Worm (Caenorhabditis elegans): Measurements from ENCODE around the gene W03B1.5.

Gene W03B1.5

DNA sequence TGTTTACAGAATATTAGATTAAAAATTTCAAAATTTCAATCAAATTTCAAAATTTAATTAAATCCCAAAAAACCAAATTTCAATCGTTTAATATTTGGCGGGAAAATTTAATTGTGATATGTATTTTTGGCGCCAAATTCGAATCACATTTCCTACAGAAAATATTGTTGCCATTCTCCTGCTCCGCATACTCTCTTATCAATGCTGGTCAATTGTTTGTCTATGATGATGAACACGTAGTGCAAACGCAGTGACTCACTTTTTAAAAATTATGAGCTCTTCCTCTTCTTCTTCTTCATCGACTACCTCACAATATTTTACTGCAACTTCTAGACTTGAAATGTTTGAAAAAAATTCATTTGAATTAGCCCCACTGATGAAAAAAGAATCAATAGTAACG, 21.8 kb upstream of the W03B1.5 start, which contains the start of gene trpl-2:
Gene trpl-2 (plus strand): TSS at position 210 of the 400 bp plus-strand sequence.
- TF ChIP-seq ztf-23 (GFP tag; IDR thresholded peaks at IDR 0.05): no peak
- no peak for TF ChIP-seq tab-1 (GFP tag; IDR thresholded peaks at IDR 0.05)
- no peak for TF ChIP-seq klf-2 (GFP tag; conservative IDR thresholded peaks at IDR 0.05)
- no peak for TF ChIP-seq med-1 (GFP tag; optimal IDR thresholded peaks at IDR 0.05; ENCODE audit: insufficient read depth)
- no peak for TF ChIP-seq ref-1 (GFP tag; conservative IDR thresholded peaks at IDR 0.05)

DNA sequence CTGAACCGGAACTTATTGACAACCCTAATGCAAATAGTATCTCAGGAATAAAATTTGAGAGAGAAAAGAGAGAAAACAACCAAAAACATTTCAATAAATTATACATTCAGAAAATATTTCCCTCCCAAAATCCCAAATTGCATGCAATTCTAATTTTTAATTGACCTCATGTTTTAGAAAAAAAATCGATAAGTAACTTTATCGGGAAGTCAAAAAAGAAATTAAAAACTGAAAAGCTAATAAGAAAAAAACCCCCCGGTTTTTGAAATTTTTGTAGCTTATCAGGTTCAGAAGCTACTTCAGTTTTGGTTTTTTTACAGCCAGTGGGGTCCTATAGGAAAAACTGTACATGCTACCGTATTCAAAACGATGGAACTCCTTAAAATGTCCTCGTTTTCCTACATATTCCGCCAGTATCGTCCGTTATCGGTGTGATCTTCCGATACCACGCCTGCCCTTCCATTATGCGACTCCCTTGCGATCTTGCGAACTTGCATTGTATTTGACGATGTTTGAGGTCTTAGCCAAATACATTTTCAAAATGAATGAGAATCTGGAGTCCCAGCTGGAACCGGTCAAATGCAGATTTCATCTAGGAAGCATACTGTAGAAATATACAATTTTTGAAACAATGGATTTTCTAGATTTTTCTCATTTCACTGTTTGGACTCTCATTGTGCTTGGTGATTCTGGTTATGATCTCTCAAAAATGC, 12.0 kb upstream of the W03B1.5 start, which contains the start of the genes W03B1.3 and oac-51:
Gene W03B1.3 (minus strand): TSS at position 101 of the 713 bp plus-strand sequence.
Gene oac-51 (plus strand): TSS at position 663 of the 713 bp plus-strand sequence.
- TF ChIP-seq med-1 (GFP tag; optimal IDR thresholded peaks at IDR 0.05; ENCODE audit: insufficient read depth): no peak
- no peak for TF ChIP-seq ztf-29 (GFP tag; IDR thresholded peaks at IDR 0.05)
- no peak for TF ChIP-seq ztf-23 (GFP tag; IDR thresholded peaks at IDR 0.05)
- no peak for TF ChIP-seq klf-2 (GFP tag; conservative IDR thresholded peaks at IDR 0.05)
- TF ChIP-seq cog-1 (tag; optimal IDR thresholded peaks at IDR 0.05): no peak
- TF ChIP-seq T22C8.4 (GFP tag; IDR thresholded peaks at IDR 0.05): no peak

DNA sequence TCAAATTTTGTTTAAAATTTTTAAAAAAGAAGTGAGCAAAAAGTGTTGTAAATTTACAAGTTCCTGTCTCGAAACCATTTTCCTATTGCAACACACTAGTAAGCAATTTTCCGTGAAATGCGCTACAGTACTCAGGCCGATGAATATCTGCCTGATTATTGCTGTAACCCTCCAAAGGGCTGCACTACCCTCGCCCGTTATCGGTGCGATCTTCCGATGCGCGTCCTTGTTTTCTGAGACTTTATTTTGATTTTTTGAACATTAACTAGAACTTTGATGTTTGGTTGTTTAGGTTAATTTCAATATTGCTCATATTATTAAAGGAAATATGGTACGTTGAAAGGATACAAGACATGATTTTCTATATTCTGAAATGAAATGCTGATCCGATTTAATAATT, 10.0 kb upstream of the W03B1.5 start:
- no peak for TF ChIP-seq T22C8.4 (GFP tag; IDR thresholded peaks at IDR 0.05)
- TF ChIP-seq flt-1 (GFP tag; IDR thresholded peaks at IDR 0.05): no peak
- no peak for TF ChIP-seq ztf-29 (GFP tag; IDR thresholded peaks at IDR 0.05)
- no peak for TF ChIP-seq ref-1 (GFP tag; conservative IDR thresholded peaks at IDR 0.05)
- no peak for TF ChIP-seq klf-2 (GFP tag; conservative IDR thresholded peaks at IDR 0.05)
- no peak for TF ChIP-seq med-1 (GFP tag; optimal IDR thresholded peaks at IDR 0.05; ENCODE audit: insufficient read depth)
- TF ChIP-seq cog-1 (tag; optimal IDR thresholded peaks at IDR 0.05): no peak
- no peak for TF ChIP-seq tab-1 (GFP tag; IDR thresholded peaks at IDR 0.05)
- no peak for TF ChIP-seq ztf-23 (GFP tag; IDR thresholded peaks at IDR 0.05)

DNA sequence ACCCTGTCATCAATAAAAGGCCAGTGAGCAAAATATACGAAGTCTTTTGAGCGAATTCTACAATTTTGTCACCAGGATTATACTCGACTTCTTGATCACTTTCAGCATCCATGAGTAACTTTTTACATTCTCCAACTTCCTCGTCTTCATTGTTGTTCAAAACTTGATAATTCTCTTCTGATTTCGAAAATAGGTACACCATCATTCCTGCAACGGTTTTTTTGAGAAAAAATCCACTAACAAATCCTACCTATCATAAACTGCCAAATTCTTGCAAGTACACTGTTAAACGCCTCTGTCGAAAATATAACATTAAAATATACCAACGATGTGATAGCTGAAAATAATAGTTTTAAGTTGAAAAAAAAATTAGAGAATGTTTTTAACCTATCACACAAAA, 3.4 kb upstream of the W03B1.5 start:
- TF ChIP-seq ztf-29 (GFP tag; IDR thresholded peaks at IDR 0.05) (no peak), T22C8.4 (GFP tag; IDR thresholded peaks at IDR 0.05) (no peak), flt-1 (GFP tag; IDR thresholded peaks at IDR 0.05) (no peak), ztf-23 (GFP tag; IDR thresholded peaks at IDR 0.05) (no peak), cog-1 (tag; optimal IDR thresholded peaks at IDR 0.05) (no peak), tab-1 (GFP tag; IDR thresholded peaks at IDR 0.05) (no peak), klf-2 (GFP tag; conservative IDR thresholded peaks at IDR 0.05) (no peak), med-1 (GFP tag; optimal IDR thresholded peaks at IDR 0.05; ENCODE audit: insufficient read depth) (no peak), ref-1 (GFP tag; conservative IDR thresholded peaks at IDR 0.05) (no peak)

DNA sequence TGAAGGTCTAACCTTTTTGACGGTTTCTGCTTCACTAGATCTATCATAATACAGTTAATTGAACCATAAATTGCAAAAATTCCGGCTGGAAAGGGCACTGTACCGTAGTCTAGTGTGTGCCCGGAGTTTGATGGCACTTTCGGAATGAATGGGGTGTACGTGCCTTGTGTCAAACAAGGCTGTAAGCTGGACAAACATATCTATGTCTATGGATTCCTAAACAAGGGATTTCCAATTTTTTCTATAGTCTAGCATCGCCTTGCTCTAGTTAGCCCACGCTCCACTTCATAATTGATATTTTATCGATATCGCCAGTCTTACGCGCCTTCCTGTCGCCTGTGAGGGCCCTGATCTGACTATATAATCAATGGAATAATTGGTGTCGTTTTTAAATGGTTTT, 1.7 kb upstream of the W03B1.5 start, which contains the start of gene oac-52:
Gene oac-52 (minus strand): TSS at position 101 of the 400 bp plus-strand sequence.
- TF ChIP-seq cog-1 (tag; optimal IDR thresholded peaks at IDR 0.05) (no peak), med-1 (GFP tag; optimal IDR thresholded peaks at IDR 0.05; ENCODE audit: insufficient read depth) (no peak), T22C8.4 (GFP tag; IDR thresholded peaks at IDR 0.05) (no peak), ztf-23 (GFP tag; IDR thresholded peaks at IDR 0.05) (no peak), ztf-29 (GFP tag; IDR thresholded peaks at IDR 0.05) (no peak), flt-1 (GFP tag; IDR thresholded peaks at IDR 0.05) (no peak), klf-2 (GFP tag; conservative IDR thresholded peaks at IDR 0.05) (no peak), ref-1 (GFP tag; conservative IDR thresholded peaks at IDR 0.05) (no peak), tab-1 (GFP tag; IDR thresholded peaks at IDR 0.05) (no peak)

DNA sequence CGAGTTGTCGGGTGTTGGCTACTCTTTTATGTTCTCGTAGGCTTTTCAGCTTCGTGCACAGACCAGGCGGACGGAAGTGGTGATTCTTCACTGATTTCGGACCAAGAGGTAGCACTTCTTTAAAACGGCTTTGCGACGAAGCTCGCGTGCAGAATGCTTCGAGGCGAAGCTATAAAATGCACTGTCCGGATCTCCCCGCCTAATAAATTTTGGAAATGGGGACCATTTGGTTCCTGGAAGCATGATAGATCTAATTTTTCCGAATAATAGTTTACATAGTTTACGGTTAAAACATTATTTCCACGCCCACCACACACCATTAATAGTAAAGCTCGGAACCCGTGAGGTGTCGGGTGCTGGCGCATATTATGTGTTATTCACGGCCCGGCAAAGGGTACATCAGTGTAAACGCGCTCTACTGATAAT, 655 bp upstream of the W03B1.5 start:
- TF ChIP-seq ref-1 (GFP tag; conservative IDR thresholded peaks at IDR 0.05) (no peak), klf-2 (GFP tag; conservative IDR thresholded peaks at IDR 0.05) (no peak)

DNA sequence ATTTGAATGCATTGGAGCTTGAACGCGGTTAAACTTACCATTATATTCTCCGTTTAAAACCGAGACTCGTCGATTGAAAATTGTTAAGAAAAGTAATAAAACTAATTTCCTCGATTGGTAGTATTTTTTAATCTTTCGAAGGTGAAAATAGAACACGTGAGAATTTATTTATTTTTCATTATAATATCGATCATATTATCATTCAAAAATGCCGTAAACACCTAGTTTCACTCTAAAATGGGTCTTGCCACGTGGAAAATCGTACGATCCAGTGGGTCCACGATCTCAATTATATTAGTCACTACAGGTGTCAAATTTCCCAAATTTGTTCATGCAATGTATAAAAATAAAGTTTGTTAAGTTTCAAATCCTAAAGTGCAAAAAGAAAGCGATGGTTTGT, 8.6 kb downstream of the W03B1.5 start, which contains the start of gene W03B1.9:
Gene W03B1.9 (minus strand): TSS at position 101 of the 400 bp plus-strand sequence.
- no peak for TF ChIP-seq tab-1 (GFP tag; IDR thresholded peaks at IDR 0.05)
- TF ChIP-seq cog-1 (tag; optimal IDR thresholded peaks at IDR 0.05): no peak

DNA sequence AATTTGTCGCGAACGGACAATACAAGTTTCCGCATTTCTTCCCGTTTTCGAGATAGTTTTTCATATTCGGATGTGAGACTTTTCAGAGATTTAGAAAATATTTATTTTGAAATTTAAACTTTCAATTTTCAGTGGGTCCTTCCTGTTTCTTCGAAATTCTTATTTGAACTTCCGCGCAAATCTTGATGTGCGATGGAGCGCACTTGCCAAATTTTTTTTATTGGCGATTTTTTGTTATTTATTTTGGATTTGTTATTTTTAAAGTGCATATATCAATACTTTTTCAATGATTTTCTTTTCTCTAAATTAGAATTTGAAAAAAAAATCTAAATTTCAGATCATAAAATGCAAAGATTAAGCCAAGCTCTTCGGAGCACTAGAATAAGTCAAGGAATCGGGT, 9.1 kb downstream of the W03B1.5 start, which contains the start of gene sars-2:
Gene sars-2 (plus strand): TSS at position 341 of the 400 bp plus-strand sequence.
- no peak for TF ChIP-seq flt-1 (GFP tag; IDR thresholded peaks at IDR 0.05)
- no peak for TF ChIP-seq ref-1 (GFP tag; conservative IDR thresholded peaks at IDR 0.05)
- TF ChIP-seq klf-2 (GFP tag; conservative IDR thresholded peaks at IDR 0.05): no peak
- TF ChIP-seq ztf-23 (GFP tag; IDR thresholded peaks at IDR 0.05): no peak

DNA sequence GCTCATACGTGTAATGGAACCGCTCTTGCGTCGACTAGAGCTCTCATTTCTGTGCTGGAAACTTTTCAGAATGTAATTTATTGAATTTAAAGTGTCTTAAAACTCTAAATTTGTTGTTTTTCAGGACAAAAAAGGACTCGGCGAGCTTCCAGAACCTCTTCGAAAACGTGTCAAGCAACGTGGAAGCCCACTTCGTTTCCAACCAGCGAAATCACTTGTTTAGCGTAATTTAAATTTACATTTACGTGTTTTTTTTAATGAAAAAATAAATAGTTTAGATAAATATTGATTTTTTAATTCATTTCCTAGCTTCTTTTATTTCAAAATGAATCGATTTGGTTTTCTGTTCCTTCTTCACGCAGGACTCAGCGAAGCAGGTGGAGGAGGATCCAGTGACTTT, 11.4 kb downstream of the W03B1.5 start, which contains the start of gene F55F10.3:
Gene F55F10.3 (plus strand): TSS at position 301 of the 400 bp plus-strand sequence.
- TF ChIP-seq ztf-29 (GFP tag; IDR thresholded peaks at IDR 0.05) (no peak), med-1 (GFP tag; optimal IDR thresholded peaks at IDR 0.05; ENCODE audit: insufficient read depth) (no peak), tab-1 (GFP tag; IDR thresholded peaks at IDR 0.05) (no peak), ztf-23 (GFP tag; IDR thresholded peaks at IDR 0.05) (no peak), flt-1 (GFP tag; IDR thresholded peaks at IDR 0.05) (no peak), ref-1 (GFP tag; conservative IDR thresholded peaks at IDR 0.05) (no peak), T22C8.4 (GFP tag; IDR thresholded peaks at IDR 0.05) (no peak), klf-2 (GFP tag; conservative IDR thresholded peaks at IDR 0.05) (no peak), cog-1 (tag; optimal IDR thresholded peaks at IDR 0.05) (no peak)

DNA sequence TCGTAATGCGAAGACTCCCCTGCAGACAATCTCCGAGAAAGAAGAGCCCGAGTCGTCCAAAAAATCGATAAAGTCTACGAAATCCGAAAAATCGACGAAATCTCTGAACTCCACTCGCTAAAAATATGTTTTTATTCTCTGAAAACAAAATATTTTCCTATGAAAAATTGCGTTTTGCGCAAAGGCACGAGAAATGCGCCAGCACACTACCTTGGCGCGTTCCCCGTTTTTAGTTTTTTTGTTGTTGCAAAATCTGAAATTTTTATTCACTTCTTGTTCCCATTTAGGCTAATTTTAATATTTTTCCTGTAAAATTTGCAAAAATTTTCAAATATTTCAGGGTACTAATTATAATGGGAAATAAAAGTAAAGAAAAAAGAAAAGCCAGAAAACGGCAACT, 12.3 kb downstream of the W03B1.5 start, which contains the start of gene F55F10.1:
Gene F55F10.1 (plus strand): TSS at position 341 of the 400 bp plus-strand sequence.
- TF ChIP-seq ztf-23 (GFP tag; IDR thresholded peaks at IDR 0.05): no peak
- 0 out of 2 replicates have a peak, but pooled peaks have one; percentile 50 for TF ChIP-seq T22C8.4 (GFP tag; IDR thresholded peaks at IDR 0.05)

Data from whole organism, midembryonic.